Fruit fly (Drosophila melanogaster) whole organism, wandering third instar larva: ENCODE results near the gene CLIP-190.

Experiments
- Abd-B ChIP-seq: fragments of >200 bp; optimal IDR thresholded peaks from 2 replicates; lab custom pipeline; 2017; ENCODE audit warnings: missing biosample characterization, missing genetic modification characterization
- Dfd ChIP-seq: fragments of >200 bp; optimal IDR thresholded peaks from 2 replicates; lab custom pipeline; 2017; ENCODE audit warnings: missing biosample characterization, missing genetic modification characterization
- Hnf4 ChIP-seq: fragments of 200-800 bp; sonication (Bioruptor generic); optimal IDR thresholded peaks from 2 replicates; lab custom pipeline; 2016; ENCODE audit warnings: missing biosample characterization, mild to moderate bottlenecking, missing genetic modification characterization
- Myc ChIP-seq: fragments of >200 bp; optimal IDR thresholded peaks from 2 replicates; lab custom pipeline; 2017
- OdsH ChIP-seq: fragments of 200-800 bp; sonication (Bioruptor generic); optimal IDR thresholded peaks from 2 replicates; lab custom pipeline; 2016; ENCODE audit warnings: missing biosample characterization, mild to moderate bottlenecking, missing genetic modification characterization
- br ChIP-seq: fragments of 200-800 bp; sonication (Bioruptor generic); optimal IDR thresholded peaks from 2 replicates; lab custom pipeline; 2016; ENCODE audit warnings: missing biosample characterization, missing genetic modification characterization
- foxo ChIP-seq, 2 experiments: fragments of 200-800 bp; sonication (Bioruptor generic); optimal IDR thresholded peaks; 2 replicates in 1 of 2; 3 replicates in 1 of 2; lab custom pipeline; 2016 to 2017; ENCODE audit warnings: missing biosample characterization in 2 of 2, missing genetic modification characterization in 2 of 2
- h ChIP-seq: fragments of 200-800 bp; sonication (Bioruptor generic); optimal IDR thresholded peaks from 3 replicates; lab custom pipeline; 2016; ENCODE audit warnings: missing biosample characterization, mild to moderate bottlenecking, missing genetic modification characterization
- lola ChIP-seq: fragments of >200 bp; optimal IDR thresholded peaks from 2 replicates; lab custom pipeline; 2017; ENCODE audit warnings: missing biosample characterization, missing genetic modification characterization
- psq ChIP-seq: fragments of 200-800 bp; sonication (Bioruptor generic); optimal IDR thresholded peaks from 3 replicates; lab custom pipeline; 2017; ENCODE audit warnings: missing biosample characterization, mild to moderate bottlenecking, missing genetic modification characterization, moderate library complexity
- rgr ChIP-seq: fragments of 200-800 bp; sonication (Bioruptor generic); optimal IDR thresholded peaks from 3 replicates; lab custom pipeline; 2016; ENCODE audit warnings: missing biosample characterization, mild to moderate bottlenecking, missing genetic modification characterization
- sv ChIP-seq: fragments of 200-800 bp; sonication (Bioruptor generic); optimal IDR thresholded peaks from 3 replicates; lab custom pipeline; 2016; ENCODE audit warnings: missing biosample characterization, missing genetic modification characterization
- woc ChIP-seq: sonication (Bioruptor generic); optimal IDR thresholded peaks from 2 replicates; lab custom pipeline; 2016; ENCODE audit warnings: missing biosample characterization, mild to moderate bottlenecking, missing genetic modification characterization

dm6 chr2L:17379844-17380243 lies 4.7 kb upstream of the CLIP-190 start:
- TF ChIP-seq OdsH (GFP tag; lab: Kevin White, UChicago) (no peak), br (GFP tag; lab: Kevin White, UChicago) (no peak), Dfd (no peak), h (GFP tag; lab: Kevin White, UChicago) (no peak), woc (no peak), Abd-B (no peak), sv (GFP tag; lab: Kevin White, UChicago) (peak; percentile 21), Hnf4 (no peak), lola (GFP tag; lab: Kevin White, UChicago) (no peak), Myc (lab: Kevin White, UChicago) (no peak), rgr (GFP tag; lab: Kevin White, UChicago) (no peak), psq (GFP tag; lab: Kevin White, UChicago) (no peak), foxo (GFP tag; optimal IDR thresholded peaks at IDR 0.05; lab: Kevin White, UChicago) (no peak)
